Worm (Caenorhabditis elegans): ENCODE measurements around the gene dhs-22.

The dhs-22 gene

ce11 chrV:14423268-14423667 lies 2.0 kb upstream of the dhs-22 start, which contains the start of gene rpoa-12:
Gene rpoa-12 (minus strand): TSS chrV:14423304.
- peak; percentile 98 for TF ChIP-seq skn-1 (tag; optimal IDR thresholded peaks at IDR 0.05)
- no peak for TF ChIP-seq jun-1 (tag; optimal IDR thresholded peaks at IDR 0.05)
- TF ChIP-seq pha-4 (tag; optimal IDR thresholded peaks at IDR 0.05): peak; percentile 52
- peak; percentile 64 for TF ChIP-seq lin-15B (tag; optimal IDR thresholded peaks at IDR 0.05)
- TF ChIP-seq nfya-1 (tag; optimal IDR thresholded peaks at IDR 0.05; ENCODE audit: insufficient read depth): peak; percentile 46
- TF ChIP-seq snpc-4 (tag; optimal IDR thresholded peaks at IDR 0.05): peak; percentile 24
- peak; percentile 68 for TF ChIP-seq nhr-25 (tag; optimal IDR thresholded peaks at IDR 0.05)
- no peak for TF ChIP-seq ztf-11 (tag; optimal IDR thresholded peaks at IDR 0.05)
- peak; percentile 19 for TF ChIP-seq nhr-43 (tag; optimal IDR thresholded peaks at IDR 0.05; ENCODE audit: poor library complexity, severe bottlenecking)
- peak; percentile 51 for TF ChIP-seq nhr-23 (tag; optimal IDR thresholded peaks at IDR 0.05)

DNA sequence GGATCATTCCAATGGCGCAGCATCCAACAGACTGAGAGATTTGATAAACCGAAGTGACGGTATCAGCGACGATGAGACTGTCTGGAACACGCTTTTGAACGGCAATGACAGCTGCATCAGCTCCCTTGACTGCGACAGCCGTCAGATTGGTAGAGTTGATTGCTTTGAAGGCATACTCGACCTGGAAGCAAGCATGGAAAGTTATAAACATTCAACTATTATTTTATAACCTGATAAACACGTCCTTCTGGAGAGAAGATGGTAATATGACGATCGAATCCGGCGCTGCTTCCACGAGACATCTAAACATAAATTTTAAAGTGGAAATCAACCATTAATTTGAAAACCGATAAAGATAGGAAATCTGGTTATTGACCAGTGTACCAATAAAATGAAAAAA lies 1.1 kb upstream of the dhs-22 start, which contains the start of gene pas-1:
Gene pas-1 (minus strand): TSS at position 302 of the 400 bp plus-strand sequence.
- peak; percentile 6 for TF ChIP-seq elt-2 (tag; optimal IDR thresholded peaks at IDR 0.05)
- TF ChIP-seq tbx-2 (tag; optimal IDR thresholded peaks at IDR 0.05): no peak

DNA sequence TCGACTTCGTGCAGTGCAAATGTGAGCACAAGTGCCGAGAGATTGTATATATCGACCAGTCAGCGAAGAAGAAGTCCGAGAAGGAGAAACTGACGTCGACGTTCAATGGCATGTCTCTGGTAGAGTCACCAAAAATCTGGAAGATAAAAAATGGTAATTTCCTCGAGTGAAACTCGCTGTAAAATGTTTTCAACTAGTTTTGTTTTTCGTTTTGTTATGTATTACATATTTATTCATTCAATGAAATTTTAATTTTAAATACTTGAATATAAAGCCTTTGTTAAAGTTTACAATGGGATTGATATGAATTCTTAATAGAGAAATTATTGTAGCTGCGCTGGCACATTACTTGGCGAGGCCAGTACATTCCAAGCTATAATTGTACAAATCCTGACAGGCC lies 1.4 kb downstream of the dhs-22 start:
- TF ChIP-seq ZK546.5 (tag; optimal IDR thresholded peaks at IDR 0.05): no peak
- TF ChIP-seq skn-1 (tag; optimal IDR thresholded peaks at IDR 0.05): no peak
- no peak for TF ChIP-seq pqm-1 (tag; optimal IDR thresholded peaks at IDR 0.05)
- no peak for TF ChIP-seq egl-27 (tag; optimal IDR thresholded peaks at IDR 0.05)
- no peak for TF ChIP-seq ama-1 (optimal IDR thresholded peaks at IDR 0.05)

ce11 chrV:14417735-14418134 lies 3.5 kb downstream of the dhs-22 start, which contains the start of the genes nxf-2 and set-31:
Gene nxf-2 (minus strand): TSS chrV:14417835.
Gene set-31 (plus strand): TSS chrV:14417903.
- no peak for TF ChIP-seq unc-39 (tag; optimal IDR thresholded peaks at IDR 0.05)
- no peak for TF ChIP-seq ceh-82 (tag; optimal IDR thresholded peaks at IDR 0.05)
- TF ChIP-seq R02D3.7 (tag; optimal IDR thresholded peaks at IDR 0.05): no peak

- TF ChIP-seq egl-5 (tag; optimal IDR thresholded peaks at IDR 0.05) (peak; percentile 79), elt-2 (tag; optimal IDR thresholded peaks at IDR 0.05) (peak; percentile 77), ama-1 (optimal IDR thresholded peaks at IDR 0.05) (peak; percentile 61), pha-4 (tag; optimal IDR thresholded peaks at IDR 0.05) (peak; percentile 88), skn-1 (tag; optimal IDR thresholded peaks at IDR 0.05) (peak; percentile 28), ztf-4 (tag; optimal IDR thresholded peaks at IDR 0.05) (no peak), nhr-43 (tag; optimal IDR thresholded peaks at IDR 0.05; ENCODE audit: poor library complexity, severe bottlenecking) (peak; percentile 40), pqm-1 (tag; optimal IDR thresholded peaks at IDR 0.05) (peak; percentile 68), R02D3.7 (tag; optimal IDR thresholded peaks at IDR 0.05) (no peak), eor-1 (tag; optimal IDR thresholded peaks at IDR 0.05) (no peak), nhr-23 (tag; optimal IDR thresholded peaks at IDR 0.05) (peak; percentile 51), hmg-11 (tag; optimal IDR thresholded peaks at IDR 0.05) (peak; percentile 73), nhr-77 (tag; optimal IDR thresholded peaks at IDR 0.05) (no peak), snpc-4 (tag; optimal IDR thresholded peaks at IDR 0.05) (peak; percentile 77), lin-15B (tag; optimal IDR thresholded peaks at IDR 0.05) (peak; percentile 56), unc-62 (GFP tag; optimal IDR thresholded peaks at IDR 0.05) (no peak), jun-1 (tag; optimal IDR thresholded peaks at IDR 0.05) (peak; percentile 79), nfya-1 (tag; optimal IDR thresholded peaks at IDR 0.05; ENCODE audit: insufficient read depth) (peak; percentile 60), nhr-25 (tag; optimal IDR thresholded peaks at IDR 0.05) (peak; percentile 44), fkh-2 (tag; optimal IDR thresholded peaks at IDR 0.05) (no peak), zag-1 (tag; optimal IDR thresholded peaks at IDR 0.05) (no peak), ceh-28 (tag; optimal IDR thresholded peaks at IDR 0.05) (peak; percentile 58)
These were observed 6.2 kb downstream of the dhs-22 start, which contains the start of the genes nxf-1 and C15H11.11 for ce11 chrV:14414964-14415564. Gene nxf-1 (minus strand): TSS chrV:14415014. Gene C15H11.11 (plus strand): TSS chrV:14415499.

DNA sequence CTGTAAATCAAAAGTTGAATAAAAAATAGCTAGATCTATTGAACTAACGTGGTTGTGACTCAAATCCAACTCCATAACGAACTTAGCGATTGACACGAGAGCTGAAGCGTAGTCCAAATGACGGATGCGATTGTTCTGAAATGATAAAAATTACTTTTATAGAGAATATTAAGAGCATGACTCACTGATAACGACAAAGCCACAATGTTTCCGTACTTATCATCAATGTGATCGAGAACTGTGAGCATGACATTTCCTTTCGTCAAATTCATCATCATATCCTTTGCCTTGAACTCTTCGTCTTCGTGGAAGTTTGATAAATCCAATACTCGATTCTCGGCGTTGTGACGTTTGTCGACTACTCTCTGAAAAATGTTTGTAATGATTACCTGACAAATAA lies 7.2 kb downstream of the dhs-22 start:
- TF ChIP-seq elt-2 (tag; optimal IDR thresholded peaks at IDR 0.05): peak; percentile 71
- peak; percentile 10 for TF ChIP-seq skn-1 (tag; optimal IDR thresholded peaks at IDR 0.05)
- TF ChIP-seq ceh-28 (tag; optimal IDR thresholded peaks at IDR 0.05): no peak
- no peak for TF ChIP-seq elt-1 (tag; optimal IDR thresholded peaks at IDR 0.05)
- TF ChIP-seq jun-1 (tag; optimal IDR thresholded peaks at IDR 0.05): peak; percentile 58
- TF ChIP-seq nfya-1 (tag; optimal IDR thresholded peaks at IDR 0.05; ENCODE audit: insufficient read depth): no peak
- no peak for TF ChIP-seq lsy-12 (tag; optimal IDR thresholded peaks at IDR 0.05)
- no peak for TF ChIP-seq mml-1 (tag; optimal IDR thresholded peaks at IDR 0.05)
- TF ChIP-seq sea-2 (GFP tag; optimal IDR thresholded peaks at IDR 0.05): no peak
- TF ChIP-seq R02D3.7 (tag; optimal IDR thresholded peaks at IDR 0.05): no peak
- TF ChIP-seq pqm-1 (tag; optimal IDR thresholded peaks at IDR 0.05): peak; percentile 86
- TF ChIP-seq ceh-9 (tag; optimal IDR thresholded peaks at IDR 0.05): no peak
- TF ChIP-seq unc-62 (GFP tag; optimal IDR thresholded peaks at IDR 0.05): no peak
- TF ChIP-seq nhr-12 (tag; optimal IDR thresholded peaks at IDR 0.05): no peak
- TF ChIP-seq pha-4 (tag; optimal IDR thresholded peaks at IDR 0.05): no peak
- TF ChIP-seq hmg-11 (tag; optimal IDR thresholded peaks at IDR 0.05): no peak
- no peak for TF ChIP-seq snpc-4 (tag; optimal IDR thresholded peaks at IDR 0.05)
- TF ChIP-seq egl-5 (tag; optimal IDR thresholded peaks at IDR 0.05): no peak
- TF ChIP-seq nhr-28 (tag; optimal IDR thresholded peaks at IDR 0.05): no peak
- no peak for TF ChIP-seq daf-12 (tag; optimal IDR thresholded peaks at IDR 0.05)
- no peak for TF ChIP-seq nhr-237 (tag; optimal IDR thresholded peaks at IDR 0.05)
- no peak for TF ChIP-seq nhr-76 (tag; optimal IDR thresholded peaks at IDR 0.05)
- TF ChIP-seq fos-1 (tag; optimal IDR thresholded peaks at IDR 0.05): no peak
